Fruit fly (Drosophila melanogaster) whole organism, embryonic: ENCODE data around the gene mbm.

Source experiments
- Atf6 ChIP-seq: fragments of 200-800 bp; sonication (Bioruptor generic); IDR thresholded peaks from 2 replicates; pipeline ENCODE4 v1.3.6; 2022; ENCODE audit warnings: missing biosample characterization, missing genetic modification characterization
- BEAF-32 ChIP-seq: fragments of 200-800 bp; sonication (Bioruptor generic); optimal IDR thresholded peaks from 3 replicates; lab custom pipeline; 2017; ENCODE audit warnings: missing biosample characterization, missing genetic modification characterization, mild to moderate bottlenecking, moderate library complexity, missing genetic modification reagents
- C15 ChIP-seq: fragments of 200-800 bp; sonication (Bioruptor generic); IDR thresholded peaks from 3 replicates; pipeline ENCODE4 v1.3.6; 2022; ENCODE audit warnings: missing biosample characterization, missing genetic modification characterization
- CG10267 ChIP-seq: fragments of 200-800 bp; sonication (Bioruptor generic); optimal IDR thresholded peaks from 2 replicates; lab custom pipeline; 2018; ENCODE audit warnings: missing biosample characterization, mild to moderate bottlenecking, missing genetic modification characterization, moderate library complexity
- CG11398 ChIP-seq: fragments of 200-800 bp; sonication (Bioruptor generic); optimal IDR thresholded peaks from 2 replicates; lab custom pipeline; 2016; ENCODE audit warnings: missing biosample characterization, missing genetic modification characterization
- CG11456 ChIP-seq: fragments of 200-800 bp; sonication (Bioruptor generic); IDR thresholded peaks from 3 replicates; pipeline ENCODE4 v1.3.6; 2022; ENCODE audit warnings: missing biosample characterization, missing genetic modification characterization
- CG13775 ChIP-seq: fragments of 200-800 bp; sonication (Bioruptor generic); optimal IDR thresholded peaks from 3 replicates; lab custom pipeline; 2017; ENCODE audit warnings: missing biosample characterization, mild to moderate bottlenecking, missing genetic modification characterization
- CG1602 ChIP-seq: fragments of 200-800 bp; sonication (Bioruptor generic); optimal IDR thresholded peaks from 3 replicates; lab custom pipeline; 2016; ENCODE audit warnings: missing biosample characterization, missing genetic modification characterization
- CG17829 ChIP-seq: fragments of 200-800 bp; optimal IDR thresholded peaks from 2 replicates; lab custom pipeline; 2019; ENCODE audit warnings: missing biosample characterization, mild to moderate bottlenecking, missing genetic modification characterization, moderate library complexity
- CG30020 ChIP-seq: fragments of 200-800 bp; optimal IDR thresholded peaks from 2 replicates; lab custom pipeline; 2019; ENCODE audit warnings: missing biosample characterization, mild to moderate bottlenecking, missing genetic modification characterization, moderate library complexity
- CG34224 ChIP-seq: fragments of 200-800 bp; sonication (Bioruptor generic); IDR thresholded peaks from 3 replicates; pipeline ENCODE4 v1.3.6; 2022; ENCODE audit warnings: missing biosample characterization, missing genetic modification characterization; ENCODE audit not compliant: partially characterized antibody
- CG6654 ChIP-seq: fragments of 200-800 bp; sonication (Bioruptor generic); optimal IDR thresholded peaks from 2 replicates; lab custom pipeline; 2017; ENCODE audit warnings: missing biosample characterization, mild to moderate bottlenecking, missing genetic modification characterization
- CG9797 ChIP-seq: fragments of 200-800 bp; sonication (Bioruptor generic); optimal IDR thresholded peaks from 3 replicates; lab custom pipeline; 2018; ENCODE audit warnings: missing biosample characterization, mild to moderate bottlenecking, missing genetic modification characterization
- Dip3 ChIP-seq: fragments of 200-800 bp; sonication (Bioruptor generic); optimal IDR thresholded peaks from 3 replicates; lab custom pipeline; 2016; ENCODE audit warnings: missing biosample characterization, missing genetic modification characterization
- Dll ChIP-seq: fragments of 200-800 bp; sonication (Bioruptor generic); IDR thresholded peaks from 4 replicates; pipeline ENCODE4 v1.3.6; 2022; ENCODE audit warnings: missing biosample characterization, missing genetic modification characterization; ENCODE audit not compliant: partially characterized antibody
- Doc2 ChIP-seq: fragments of 200-800 bp; sonication (Bioruptor generic); IDR thresholded peaks from 2 replicates; pipeline ENCODE4 v1.3.6; 2022; ENCODE audit warnings: missing biosample characterization, missing genetic modification characterization
- Dp ChIP-seq: fragments of 200-800 bp; sonication (Bioruptor generic); optimal IDR thresholded peaks from 2 replicates; lab custom pipeline; 2018; ENCODE audit warnings: missing biosample characterization, mild to moderate bottlenecking, missing genetic modification characterization, moderate library complexity
- Fer2 ChIP-seq: fragments of 200-800 bp; sonication (Bioruptor generic); optimal IDR thresholded peaks from 2 replicates; lab custom pipeline; 2018; ENCODE audit warnings: missing biosample characterization, mild to moderate bottlenecking, missing genetic modification characterization, moderate library complexity
- Gsc ChIP-seq: fragments of 200-800 bp; sonication (Bioruptor generic); IDR thresholded peaks from 2 replicates; pipeline ENCODE4 v1.3.6; 2022; ENCODE audit warnings: missing biosample characterization, missing genetic modification characterization
- H15 ChIP-seq: fragments of 200-800 bp; sonication (Bioruptor generic); IDR thresholded peaks from 3 replicates; pipeline ENCODE4 v1.3.6; 2022; ENCODE audit warnings: missing biosample characterization, missing genetic modification characterization
- Hmr ChIP-seq: fragments of 200-800 bp; sonication (Bioruptor generic); optimal IDR thresholded peaks from 3 replicates; lab custom pipeline; 2017; ENCODE audit warnings: mild to moderate bottlenecking, missing biosample characterization, missing genetic modification reagents, missing genetic modification characterization
- MBD-R2 ChIP-seq: fragments of 200-800 bp; sonication (Bioruptor generic); IDR thresholded peaks from 2 replicates; pipeline ENCODE4 v1.3.6; 2022; ENCODE audit warnings: missing biosample characterization, missing genetic modification characterization
- MESR4 ChIP-seq: fragments of 200-800 bp; sonication (Bioruptor generic); optimal IDR thresholded peaks from 2 replicates; lab custom pipeline; 2018; ENCODE audit warnings: missing biosample characterization, mild to moderate bottlenecking, missing genetic modification characterization, moderate library complexity
- Myb ChIP-seq: fragments of 200-800 bp; sonication (Bioruptor generic); optimal IDR thresholded peaks from 2 replicates; lab custom pipeline; 2016; ENCODE audit warnings: missing biosample characterization, missing genetic modification characterization
- Oaz ChIP-seq: fragments of 200-800 bp; sonication (Bioruptor generic); IDR thresholded peaks from 2 replicates; pipeline ENCODE4 v1.3.6; 2022; ENCODE audit warnings: missing biosample characterization, missing genetic modification characterization
- Six4 ChIP-seq: fragments of 200-800 bp; sonication (Bioruptor generic); optimal IDR thresholded peaks from 2 replicates; lab custom pipeline; 2016; ENCODE audit warnings: missing biosample characterization, missing genetic modification characterization
- Sry-δ ChIP-seq: fragments of 200-800 bp; sonication (Bioruptor generic); optimal IDR thresholded peaks from 2 replicates; lab custom pipeline; 2016; ENCODE audit warnings: missing biosample characterization, missing genetic modification characterization
- Usf ChIP-seq: fragments of 200-800 bp; sonication (Bioruptor generic); optimal IDR thresholded peaks from 2 replicates; lab custom pipeline; 2017; ENCODE audit warnings: missing genotype, missing biosample characterization, missing genetic modification characterization
- amos ChIP-seq: fragments of 200-800 bp; sonication (Bioruptor generic); IDR thresholded peaks from 2 replicates; pipeline ENCODE4 v1.3.6; 2022; ENCODE audit warnings: missing biosample characterization, missing genetic modification characterization; ENCODE audit not compliant: partially characterized antibody
- az2 ChIP-seq: fragments of 200-800 bp; sonication (Bioruptor generic); optimal IDR thresholded peaks from 3 replicates; lab custom pipeline; 2016; ENCODE audit warnings: missing biosample characterization, missing genetic modification characterization
- br ChIP-seq: fragments of >200 bp; optimal IDR thresholded peaks from 2 replicates; lab custom pipeline; 2017
- danr ChIP-seq: fragments of 200-800 bp; sonication (Bioruptor generic); IDR thresholded peaks from 2 replicates; pipeline ENCODE4 v1.3.6; 2022; ENCODE audit warnings: missing biosample characterization, missing genetic modification characterization
- dpn ChIP-seq, 2 experiments: fragments of 200-800 bp; sonication (Bioruptor generic); optimal IDR thresholded peaks; 3 replicates each; lab custom pipeline; 2016; ENCODE audit warnings: missing biosample characterization in 2 of 2, missing genetic modification characterization in 2 of 2
- fd3F ChIP-seq: fragments of 200-800 bp; sonication (Bioruptor generic); optimal IDR thresholded peaks from 2 replicates; lab custom pipeline; 2018; ENCODE audit warnings: missing biosample characterization, mild to moderate bottlenecking, missing genetic modification characterization, moderate library complexity
- gcm ChIP-seq: fragments of 200-800 bp; sonication (Bioruptor generic); optimal IDR thresholded peaks from 2 replicates; lab custom pipeline; 2019; ENCODE audit warnings: missing biosample characterization, mild to moderate bottlenecking, missing genetic modification characterization, moderate library complexity
- grn ChIP-seq: fragments of 200-800 bp; sonication (Bioruptor generic); optimal IDR thresholded peaks from 3 replicates; lab custom pipeline; 2017; ENCODE audit warnings: missing biosample characterization, missing genetic modification characterization
- mam ChIP-seq: fragments of 200-800 bp; sonication (Bioruptor generic); optimal IDR thresholded peaks from 3 replicates; lab custom pipeline; 2016; ENCODE audit warnings: missing biosample characterization, missing genetic modification characterization
- nmo ChIP-seq: fragments of 200-800 bp; sonication (Bioruptor generic); optimal IDR thresholded peaks from 2 replicates; lab custom pipeline; 2018; ENCODE audit warnings: missing biosample characterization, mild to moderate bottlenecking, missing genetic modification characterization, moderate library complexity
- nom ChIP-seq: fragments of 200-800 bp; sonication (Bioruptor generic); optimal IDR thresholded peaks from 2 replicates; lab custom pipeline; 2017; ENCODE audit warnings: missing biosample characterization, missing genetic modification characterization, mild to moderate bottlenecking, moderate library complexity, missing genetic modification reagents
- p53 ChIP-seq: fragments of 200-800 bp; sonication (Bioruptor generic); optimal IDR thresholded peaks from 2 replicates; lab custom pipeline; 2016; ENCODE audit warnings: missing biosample characterization, missing genetic modification characterization
- pan ChIP-seq, 4 experiments: fragments of >200 bp in 3 of 4; fragments of 200-800 bp in 1 of 4; sonication (Bioruptor generic) in 1 of 4; optimal IDR thresholded peaks in 3 of 4; IDR thresholded peaks in 1 of 4; 2 replicates each; pipeline versions ENCODE4 v1.3.6 to Lab custom; 2017 to 2022; ENCODE audit warnings: missing biosample characterization in 2 of 4, missing genetic modification characterization in 2 of 4, mixed read lengths in 1 of 4
- pnt ChIP-seq: fragments of 200-800 bp; sonication (Bioruptor generic); optimal IDR thresholded peaks from 3 replicates; lab custom pipeline; 2016; ENCODE audit warnings: missing biosample characterization, missing genetic modification characterization
- pzg ChIP-seq: fragments of 200-800 bp; sonication (Bioruptor generic); optimal IDR thresholded peaks from 3 replicates; lab custom pipeline; 2018; ENCODE audit warnings: missing biosample characterization, mild to moderate bottlenecking, missing genetic modification characterization, moderate library complexity
- sens ChIP-seq: fragments of 200-800 bp; sonication (Bioruptor generic); peaks from one replicate; lab custom pipeline; 2016; ENCODE audit warnings: missing biosample characterization, missing genetic modification characterization
- tin ChIP-seq: fragments of 200-800 bp; sonication (Bioruptor generic); optimal IDR thresholded peaks from 3 replicates; lab custom pipeline; 2016; ENCODE audit warnings: missing biosample characterization, missing genetic modification characterization
- tna ChIP-seq: fragments of 200-800 bp; sonication (Bioruptor generic); IDR thresholded peaks from 2 replicates; pipeline ENCODE4 v1.3.6; 2022; ENCODE audit warnings: missing biosample characterization, missing genetic modification characterization; ENCODE audit not compliant: partially characterized antibody
- trem ChIP-seq: fragments of 200-800 bp; optimal IDR thresholded peaks from 3 replicates; lab custom pipeline; 2019; ENCODE audit warnings: missing biosample characterization, mild to moderate bottlenecking, missing genetic modification characterization, moderate library complexity
- unc-4 ChIP-seq: fragments of 200-800 bp; sonication (Bioruptor generic); IDR thresholded peaks from 2 replicates; pipeline ENCODE4 v1.3.6; 2022; ENCODE audit warnings: missing biosample characterization, missing genetic modification characterization; ENCODE audit not compliant: partially characterized antibody

mbm gene

DNA sequence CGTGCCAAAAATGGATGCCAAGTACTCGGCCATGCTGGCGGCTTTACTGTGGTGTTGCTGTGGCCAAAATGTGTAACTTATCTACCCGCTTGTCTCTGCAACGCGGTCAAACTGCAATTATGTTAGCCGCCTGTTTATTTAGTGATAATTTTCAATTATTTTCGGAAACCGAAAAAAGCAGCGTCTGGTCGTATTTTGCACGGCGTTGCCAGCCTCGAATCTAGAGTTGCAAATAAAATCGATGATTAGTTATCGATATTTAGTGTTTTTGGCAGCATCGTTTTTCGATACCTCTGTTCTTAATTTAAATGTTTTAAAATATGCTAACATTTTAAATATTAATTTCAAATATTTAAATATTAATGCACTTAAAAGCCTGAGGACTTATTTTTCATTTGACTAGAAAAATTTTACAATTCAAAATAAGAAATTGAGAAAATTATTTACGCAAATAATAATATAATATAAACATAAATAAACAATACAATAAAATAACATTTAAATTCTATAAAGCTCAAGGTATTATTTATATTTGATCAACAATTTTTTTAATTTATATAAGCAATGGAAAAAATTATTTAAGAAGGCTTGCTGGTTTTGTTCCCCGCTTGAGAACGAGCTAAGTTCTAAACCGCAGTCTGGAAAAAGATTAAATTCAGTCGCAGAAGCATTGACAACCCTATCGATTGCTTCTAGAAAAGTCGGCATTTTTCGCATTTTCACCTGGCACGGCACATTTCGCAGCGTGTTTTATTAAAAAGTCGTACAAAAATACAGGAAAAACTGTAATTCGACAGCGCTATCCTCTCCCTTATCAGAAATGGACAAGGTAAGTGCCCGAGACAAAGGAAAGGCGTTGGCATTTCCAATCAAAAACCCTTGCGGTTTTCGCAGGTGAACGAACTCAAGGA, 21.2 kb upstream of the mbm start, which contains the start of the genes U2af38 and Stip1 (continued):
- TF ChIP-seq Six4 (no peak), az2 (GFP tag; lab: Kevin White, UChicago) (peak; percentile 1), Dip3 (no peak), sens (GFP tag; lab: Kevin White, UChicago) (peak; percentile 24), tin (peak; percentile 31), Fer2 (tag; lab: Kevin White, UChicago) (peak; percentile 11), danr (GFP tag; lab: Robert Waterston, UW) (no peak), BEAF-32 (GFP tag; lab: Kevin White, UChicago) (peak; percentile 69), C15 (no peak), Atf6 (GFP tag; lab: Robert Waterston, UW) (0 out of 2 replicates have a peak, but pooled peaks have one; percentile 33), Usf (GFP tag; lab: Kevin White, UChicago) (no peak), trem (tag; lab: Kevin White, UChicago) (peak; percentile 76), H15 (GFP tag; lab: Robert Waterston, UW) (no peak), CG17829 (tag; lab: Kevin White, UChicago) (peak; percentile 55), mam (GFP tag; lab: Kevin White, UChicago) (peak; percentile 15), CG30020 (peak; percentile 33), CG34224 (GFP tag; lab: Robert Waterston, UW) (peak; percentile 69), amos (GFP tag; lab: Robert Waterston, UW) (peak; percentile 69; the same call in 1 of the 2 replicates), nmo (peak; percentile 36), dpn (GFP tag; optimal IDR thresholded peaks at IDR 0.05; lab: Kevin White, UChicago) (peak in 1 of 2 experiments; percentile 2), Oaz (GFP tag; lab: Robert Waterston, UW) (no peak), nom (GFP tag; lab: Kevin White, UChicago) (peak; percentile 26), pzg (GFP tag; lab: Kevin White, UChicago) (peak; percentile 61), CG1602 (GFP tag; lab: Kevin White, UChicago) (no peak), Dp (peak; percentile 34), CG6654 (GFP tag; lab: Kevin White, UChicago) (no peak), tna (GFP tag; lab: Robert Waterston, UW) (no peak), Myb (GFP tag; lab: Kevin White, UChicago) (peak; percentile 6), CG10267 (peak; percentile 85)

DNA sequence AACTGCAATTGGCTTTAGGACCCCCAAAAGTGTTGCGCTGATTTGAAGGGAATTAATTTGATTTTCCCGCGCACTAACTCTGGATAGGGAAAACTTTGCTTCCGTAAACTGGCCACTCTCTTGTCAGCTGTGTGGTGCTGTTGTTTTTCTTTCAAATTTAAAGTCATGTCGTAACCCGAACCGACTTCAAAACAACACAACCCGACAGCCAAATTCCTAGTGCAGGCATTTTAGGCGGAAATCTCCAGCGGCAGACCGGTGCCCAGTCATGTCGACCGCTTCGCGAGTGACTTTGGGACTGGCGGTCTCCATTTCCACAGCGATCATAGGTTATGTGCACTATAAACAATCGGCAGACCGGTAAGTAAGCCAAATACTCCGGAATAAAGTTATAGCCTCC, 18.8 kb upstream of the mbm start, which contains the start of gene CG11562:
CG11562 (plus strand) TSS at position 119 of the 400 bp plus-strand sequence.
- peak; percentile 41 for TF ChIP-seq MESR4
- TF ChIP-seq CG9797 (GFP tag; lab: Kevin White, UChicago) = peak; percentile 62
- no peak for TF ChIP-seq Gsc
- no peak for TF ChIP-seq pnt
- no peak for TF ChIP-seq fd3F (GFP tag; lab: Kevin White, UChicago)
- TF ChIP-seq grn (GFP tag; lab: Kevin White, UChicago) = no peak
- no peak for TF ChIP-seq CG6654 (GFP tag; lab: Kevin White, UChicago)
- TF ChIP-seq p53 (GFP tag; lab: Kevin White, UChicago) = no peak
- no peak for TF ChIP-seq CG13775
- peak; percentile 75 for TF ChIP-seq MBD-R2 (GFP tag; lab: Robert Waterston, UW)
- TF ChIP-seq Oaz (GFP tag; lab: Robert Waterston, UW) = no peak
- TF ChIP-seq Dll (GFP tag; lab: Robert Waterston, UW) = peak; percentile 53; the same call in 1 of the 4 replicates
- TF ChIP-seq br (lab: Kevin White, UChicago) = no peak
- no peak for TF ChIP-seq CG11398 (GFP tag; lab: Kevin White, UChicago)
- TF ChIP-seq Hmr (GFP tag; lab: Kevin White, UChicago) = no peak
- TF ChIP-seq pan (optimal IDR thresholded peaks at IDR 0.05; lab: Kevin White, UChicago) = no peak
- no peak for TF ChIP-seq pan (GFP tag; optimal IDR thresholded peaks at IDR 0.05 in 1 of 2, IDR thresholded peaks at IDR 0.05 in 1 of 2)
- no peak for TF ChIP-seq unc-4 (GFP tag; lab: Robert Waterston, UW)
- no peak for TF ChIP-seq CG11456 (GFP tag; lab: Robert Waterston, UW)
- TF ChIP-seq Doc2 (GFP tag; lab: Robert Waterston, UW) = no peak
- TF ChIP-seq gcm (GFP tag; lab: Kevin White, UChicago) = no peak
- TF ChIP-seq Sry-δ (GFP tag; lab: Kevin White, UChicago) = peak; percentile 7
